Worm (Caenorhabditis elegans) whole organism, mixed stage, embryonic: Measurements from ENCODE around the gene F11A5.16.

ENCODE experiments used
- bed-3 ChIP-seq: fragments of 200-800 bp; sonication (Bioruptor generic); optimal IDR thresholded peaks from 3 replicates; lab custom pipeline; 2018; ENCODE audit warnings: mild to moderate bottlenecking, missing genetic modification characterization, moderate library complexity, missing compliant biosample characterization
- blmp-1 ChIP-seq: fragments of 150-350 bp; optimal IDR thresholded peaks from 2 replicates; lab custom pipeline; 2014; ENCODE audit warnings: missing biosample characterization, missing genetic modification characterization
- ces-1 ChIP-seq: fragments of 150-350 bp; optimal IDR thresholded peaks from 2 replicates; lab custom pipeline; 2014; ENCODE audit warnings: missing biosample characterization, missing genetic modification reagents, missing genetic modification characterization
- elt-1 ChIP-seq: sonication (generic microtip); optimal IDR thresholded peaks from 2 replicates; lab custom pipeline; 2017; ENCODE audit warnings: missing genetic modification characterization, mild to moderate bottlenecking, missing compliant biosample characterization, antibody characterized with exemption, moderate library complexity, borderline replicate concordance; ENCODE audit not compliant: insufficient read depth
- elt-3 ChIP-seq: fragments of 150-350 bp; optimal IDR thresholded peaks from 2 replicates; lab custom pipeline; 2014; ENCODE audit warnings: missing biosample characterization, missing genetic modification characterization
- flh-1 ChIP-seq: fragments of 200-800 bp; sonication (Bioruptor generic); optimal IDR thresholded peaks from 2 replicates; lab custom pipeline; 2018; ENCODE audit warnings: mild to moderate bottlenecking, missing genetic modification characterization, moderate library complexity, missing compliant biosample characterization
- lsy-2 ChIP-seq: fragments of 150-350 bp; optimal IDR thresholded peaks from 2 replicates; lab custom pipeline; 2014; ENCODE audit warnings: missing biosample characterization, missing genetic modification characterization
- mep-1 ChIP-seq: fragments of 150-350 bp; optimal IDR thresholded peaks from 2 replicates; lab custom pipeline; 2017; ENCODE audit warnings: missing biosample characterization, missing genetic modification reagents, missing genetic modification characterization, inconsistent platforms
- mls-2 ChIP-seq: sonication (generic microtip); optimal IDR thresholded peaks from 2 replicates; lab custom pipeline; 2016; ENCODE audit warnings: mild to moderate bottlenecking, missing genetic modification characterization, moderate library complexity, missing compliant biosample characterization
- nhr-12 ChIP-seq: fragments of 150-350 bp; optimal IDR thresholded peaks from 2 replicates; lab custom pipeline; 2014; ENCODE audit warnings: missing biosample characterization, missing genetic modification characterization
- snpc-4 ChIP-seq: fragments of 150-350 bp; optimal IDR thresholded peaks from 2 replicates; lab custom pipeline; 2014; ENCODE audit warnings: missing biosample characterization, missing genetic modification characterization
- unc-62 ChIP-seq: fragments of 150-350 bp; optimal IDR thresholded peaks from 2 replicates; lab custom pipeline; 2014; ENCODE audit warnings: missing biosample characterization, missing genetic modification reagents, missing genetic modification characterization
- zip-8 ChIP-seq: fragments of 150-350 bp; optimal IDR thresholded peaks from 2 replicates; lab custom pipeline; 2014; ENCODE audit warnings: missing biosample characterization, missing genetic modification characterization

DNA sequence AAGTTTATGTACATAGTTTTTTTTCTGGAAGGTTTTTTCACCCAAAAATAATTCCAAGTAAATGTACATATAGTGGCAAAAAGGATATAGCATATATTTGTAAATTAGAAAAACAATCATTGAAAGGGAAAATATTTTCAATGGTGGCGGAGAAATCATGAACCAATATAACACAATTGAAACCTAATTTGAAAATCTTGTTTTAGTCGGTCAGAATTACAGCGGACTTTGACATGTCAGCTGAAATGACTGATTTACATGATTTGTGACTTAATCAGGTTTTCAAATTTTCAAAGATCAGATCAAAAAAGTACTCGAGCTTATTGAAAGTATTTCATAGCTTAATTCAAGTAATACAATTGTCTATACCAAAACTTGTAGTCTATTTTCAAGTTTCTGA, 39.0 kb upstream of the F11A5.16 start, which contains the start of gene K05D4.9:
- no peak for TF ChIP-seq mls-2 (tag; lab: Kevin White, UChicago)
- no peak for TF ChIP-seq elt-1 (tag; lab: Kevin White, UChicago)
- no peak for TF ChIP-seq mep-1 (tag; lab: Kevin White, UChicago)
- TF ChIP-seq zip-8 (tag; lab: Kevin White, UChicago) = no peak
- no peak for TF ChIP-seq bed-3 (GFP tag; lab: Kevin White, UChicago)
- no peak for TF ChIP-seq unc-62 (GFP tag; lab: Kevin White, UChicago)
- TF ChIP-seq flh-1 = no peak
- TF ChIP-seq blmp-1 = no peak
- no peak for TF ChIP-seq lsy-2 (tag; lab: Kevin White, UChicago)
- TF ChIP-seq snpc-4 (tag; lab: Kevin White, UChicago) = no peak
- no peak for TF ChIP-seq elt-3 (tag; lab: Kevin White, UChicago)
- no peak for TF ChIP-seq ces-1 (GFP tag; lab: Kevin White, UChicago)
- no peak for TF ChIP-seq nhr-12 (tag; lab: Kevin White, UChicago)
